Worm (Caenorhabditis elegans): ENCODE data around the gene attf-2.
A peak's percentile ranks its signal among the peaks of the same experiment; 100 is the strongest.

The attf-2 gene

ce11 chrV:7196037-7196436 lies at the start of gene attf-2:
Gene attf-2 (minus strand): TSS chrV:7196137.
- no peak for TF ChIP-seq ztf-11 (tag; optimal IDR thresholded peaks at IDR 0.05)
- TF ChIP-seq snpc-4 (tag; optimal IDR thresholded peaks at IDR 0.05): no peak
- no peak for TF ChIP-seq ceh-43 (GFP tag; optimal IDR thresholded peaks at IDR 0.05)
- TF ChIP-seq cnd-1 (tag; optimal IDR thresholded peaks at IDR 0.05): no peak
- TF ChIP-seq lsy-2 (tag; optimal IDR thresholded peaks at IDR 0.05): no peak
- no peak for TF ChIP-seq nhr-28 (tag; optimal IDR thresholded peaks at IDR 0.05)
- TF ChIP-seq bed-3 (GFP tag; optimal IDR thresholded peaks at IDR 0.05): no peak
- TF ChIP-seq blmp-1 (tag; optimal IDR thresholded peaks at IDR 0.05): no peak
- TF ChIP-seq sem-2 (GFP tag; optimal IDR thresholded peaks at IDR 0.05): no peak
- TF ChIP-seq ceh-83 (GFP tag; optimal IDR thresholded peaks at IDR 0.05): no peak
- no peak for TF ChIP-seq mls-2 (tag; optimal IDR thresholded peaks at IDR 0.05)
- TF ChIP-seq hlh-1 (tag; optimal IDR thresholded peaks at IDR 0.05): no peak
- TF ChIP-seq lin-32 (GFP tag; optimal IDR thresholded peaks at IDR 0.05): no peak

ce11 chrV:7239471-7239870 lies 43.5 kb upstream of the attf-2 start, which contains the start of gene C05C8.1:
Gene C05C8.1 (plus strand): TSS chrV:7239771.
- no peak for TF ChIP-seq snpc-4 (tag; optimal IDR thresholded peaks at IDR 0.05)
- no peak for TF ChIP-seq mep-1 (tag; optimal IDR thresholded peaks at IDR 0.05)
- no peak for TF ChIP-seq elt-1 (tag; optimal IDR thresholded peaks at IDR 0.05; ENCODE audit: borderline replicate concordance, insufficient read depth)
- TF ChIP-seq mab-5 (tag; optimal IDR thresholded peaks at IDR 0.05): no peak
- no peak for TF ChIP-seq sem-2 (GFP tag; optimal IDR thresholded peaks at IDR 0.05)
- no peak for TF ChIP-seq mls-2 (tag; optimal IDR thresholded peaks at IDR 0.05)
- no peak for TF ChIP-seq ceh-83 (GFP tag; optimal IDR thresholded peaks at IDR 0.05)
- TF ChIP-seq M03D4.4 (tag; optimal IDR thresholded peaks at IDR 0.05): no peak
- no peak for TF ChIP-seq ham-2 (GFP tag; optimal IDR thresholded peaks at IDR 0.05)
- TF ChIP-seq elt-3 (tag; optimal IDR thresholded peaks at IDR 0.05): no peak
- TF ChIP-seq nhr-12 (tag; optimal IDR thresholded peaks at IDR 0.05): no peak
- TF ChIP-seq ces-1 (GFP tag; optimal IDR thresholded peaks at IDR 0.05): no peak
- TF ChIP-seq hlh-1 (tag; optimal IDR thresholded peaks at IDR 0.05): no peak
- TF ChIP-seq ztf-11 (tag; optimal IDR thresholded peaks at IDR 0.05): no peak
- TF ChIP-seq unc-62 (GFP tag; optimal IDR thresholded peaks at IDR 0.05): no peak

DNA sequence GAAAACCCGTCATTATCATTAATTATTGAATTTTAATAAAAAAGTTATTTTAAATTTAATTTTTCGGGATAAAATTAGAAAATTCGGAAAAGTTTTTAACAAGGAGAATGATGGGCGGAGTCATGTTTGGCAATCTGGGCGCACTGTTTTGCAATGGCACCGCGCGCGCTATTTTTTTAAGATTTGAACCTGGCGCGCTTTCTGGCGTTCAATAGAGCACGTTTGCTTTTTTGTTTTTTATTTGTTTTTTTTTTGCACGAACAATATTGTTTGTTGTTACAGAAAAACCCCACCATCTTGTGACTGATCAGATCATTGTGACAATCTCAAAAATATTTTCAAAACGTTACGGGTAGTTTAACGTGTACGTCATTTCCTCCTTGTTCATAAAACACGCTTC lies 41.2 kb upstream of the attf-2 start, which contains the start of gene hyls-1:
TSS of gene hyls-1 (plus strand) at position 249 of the 400 bp plus-strand sequence.
- TF ChIP-seq lin-13 (tag; optimal IDR thresholded peaks at IDR 0.05) (peak; percentile 33), nhr-2 (tag; optimal IDR thresholded peaks at IDR 0.05) (peak; percentile 9), unc-62 (GFP tag; optimal IDR thresholded peaks at IDR 0.05) (no peak), pha-4 (tag; optimal IDR thresholded peaks at IDR 0.05) (peak; percentile 42), mab-5 (tag; optimal IDR thresholded peaks at IDR 0.05) (peak; percentile 10), mls-2 (tag; optimal IDR thresholded peaks at IDR 0.05) (no peak), unc-120 (tag; optimal IDR thresholded peaks at IDR 0.05; ENCODE audit: poor library complexity, severe bottlenecking) (peak; percentile 93), elt-3 (tag; optimal IDR thresholded peaks at IDR 0.05) (no peak), nhr-237 (tag; optimal IDR thresholded peaks at IDR 0.05) (peak; percentile 82), ceh-39 (tag; optimal IDR thresholded peaks at IDR 0.05) (peak; percentile 62), mep-1 (tag; optimal IDR thresholded peaks at IDR 0.05) (peak; percentile 64), lsy-2 (tag; optimal IDR thresholded peaks at IDR 0.05) (peak; percentile 76), hlh-1 (tag; optimal IDR thresholded peaks at IDR 0.05) (peak; percentile 21), snpc-4 (tag; optimal IDR thresholded peaks at IDR 0.05) (no peak), ces-1 (GFP tag; optimal IDR thresholded peaks at IDR 0.05) (peak; percentile 73), sptf-1 (tag; optimal IDR thresholded peaks at IDR 0.05) (no peak)

DNA sequence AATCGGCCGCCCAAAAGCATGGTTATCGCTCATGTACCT lies 41.0 kb upstream of the attf-2 start, which contains the start of gene hpo-9:
TSS of gene hpo-9 (minus strand) at position 37 of the 39 bp plus-strand sequence.
- no peak for TF ChIP-seq tbx-8 (GFP tag; optimal IDR thresholded peaks at IDR 0.05)
- TF ChIP-seq sem-2 (GFP tag; optimal IDR thresholded peaks at IDR 0.05): no peak
- TF ChIP-seq nhr-28 (tag; optimal IDR thresholded peaks at IDR 0.05): no peak
- no peak for TF ChIP-seq pha-4 (tag; optimal IDR thresholded peaks at IDR 0.05)
- TF ChIP-seq nhr-12 (tag; optimal IDR thresholded peaks at IDR 0.05): no peak
- TF ChIP-seq unc-39 (tag; optimal IDR thresholded peaks at IDR 0.05): no peak
- no peak for TF ChIP-seq cnd-1 (tag; optimal IDR thresholded peaks at IDR 0.05)
- no peak for TF ChIP-seq nhr-2 (tag; optimal IDR thresholded peaks at IDR 0.05)
- no peak for TF ChIP-seq unc-120 (tag; optimal IDR thresholded peaks at IDR 0.05; ENCODE audit: poor library complexity, severe bottlenecking)
- no peak for TF ChIP-seq ceh-39 (tag; optimal IDR thresholded peaks at IDR 0.05)
- TF ChIP-seq snpc-4 (tag; optimal IDR thresholded peaks at IDR 0.05): no peak
- no peak for TF ChIP-seq elt-1 (tag; optimal IDR thresholded peaks at IDR 0.05; ENCODE audit: borderline replicate concordance, insufficient read depth)
- TF ChIP-seq flh-1 (GFP tag; optimal IDR thresholded peaks at IDR 0.05): no peak

- TF ChIP-seq pha-4 (tag; optimal IDR thresholded peaks at IDR 0.05) (no peak), mab-5 (tag; optimal IDR thresholded peaks at IDR 0.05) (no peak), M03D4.4 (tag; optimal IDR thresholded peaks at IDR 0.05) (no peak), zip-8 (tag; optimal IDR thresholded peaks at IDR 0.05) (no peak)
These were observed 40.8 kb upstream of the attf-2 start for ce11 chrV:7236694-7237093.

Data from whole organism, mixed stage, embryonic.